Fruit fly (Drosophila melanogaster) whole organism, embryonic: Measurements from ENCODE around the gene Zpr1.

Experiments
- Antp ChIP-seq: fragments of 200-800 bp; sonication (Bioruptor generic); optimal IDR thresholded peaks from 3 replicates; lab custom pipeline; 2016; ENCODE audit warnings: missing biosample characterization, missing genetic modification characterization
- Asciz ChIP-seq: fragments of 200-800 bp; sonication (Bioruptor generic); optimal IDR thresholded peaks from 2 replicates; lab custom pipeline; 2017; ENCODE audit warnings: missing biosample characterization, mild to moderate bottlenecking, missing genetic modification characterization, missing genetic modification reagents
- BEAF-32 ChIP-seq: fragments of 200-800 bp; sonication (Bioruptor generic); optimal IDR thresholded peaks from 3 replicates; lab custom pipeline; 2017; ENCODE audit warnings: missing biosample characterization, missing genetic modification characterization, mild to moderate bottlenecking, moderate library complexity, missing genetic modification reagents
- Blimp-1 ChIP-seq: fragments of 200-800 bp; sonication (Bioruptor generic); optimal IDR thresholded peaks from 3 replicates; lab custom pipeline; 2018; ENCODE audit warnings: missing biosample characterization, missing genetic modification characterization, mild to moderate bottlenecking, moderate library complexity, missing genetic modification reagents
- CG10654 ChIP-seq: fragments of 200-800 bp; sonication (Bioruptor generic); optimal IDR thresholded peaks from 2 replicates; lab custom pipeline; 2016; ENCODE audit warnings: missing biosample characterization, missing genetic modification characterization
- CG11504 ChIP-seq: fragments of 200-800 bp; sonication (Bioruptor generic); optimal IDR thresholded peaks from 3 replicates; lab custom pipeline; 2019; ENCODE audit warnings: missing biosample characterization, mild to moderate bottlenecking, missing genetic modification characterization, moderate library complexity
- CG11723 ChIP-seq: fragments of 200-800 bp; sonication (Bioruptor generic); optimal IDR thresholded peaks from 2 replicates; lab custom pipeline; 2017; ENCODE audit warnings: missing biosample characterization, mild to moderate bottlenecking, missing genetic modification characterization
- CG13424 ChIP-seq: fragments of 200-800 bp; sonication (Bioruptor generic); optimal IDR thresholded peaks from 2 replicates; lab custom pipeline; 2019; ENCODE audit warnings: missing biosample characterization, mild to moderate bottlenecking, missing genetic modification characterization, moderate library complexity
- CG14050 ChIP-seq: fragments of 200-800 bp; sonication (Bioruptor generic); IDR thresholded peaks from 3 replicates; pipeline ENCODE4 v1.3.6; 2022; ENCODE audit warnings: missing biosample characterization, missing genetic modification characterization
- CG14710 ChIP-seq: fragments of 200-800 bp; sonication (Bioruptor generic); optimal IDR thresholded peaks from 3 replicates; lab custom pipeline; 2019; ENCODE audit warnings: missing biosample characterization, mild to moderate bottlenecking, missing genetic modification characterization, moderate library complexity
- CG14965 ChIP-seq: fragments of 200-800 bp; sonication (Bioruptor generic); optimal IDR thresholded peaks from 2 replicates; lab custom pipeline; 2016; ENCODE audit warnings: missing biosample characterization, missing genetic modification characterization, borderline replicate concordance
- CG1832 ChIP-seq: fragments of 200-800 bp; sonication (Bioruptor generic); optimal IDR thresholded peaks from 2 replicates; lab custom pipeline; 2017; ENCODE audit warnings: missing biosample characterization, mild to moderate bottlenecking, missing genetic modification characterization, inconsistent platforms
- CG31441 ChIP-seq: fragments of 200-800 bp; sonication (Bioruptor generic); IDR thresholded peaks from 2 replicates; pipeline ENCODE4 v1.3.6; 2022; ENCODE audit warnings: missing biosample characterization, missing genetic modification characterization
- CG3847 ChIP-seq: fragments of 200-800 bp; sonication (Bioruptor generic); IDR thresholded peaks from 2 replicates; pipeline ENCODE4 v1.3.6; 2022; ENCODE audit warnings: missing biosample characterization, missing genetic modification characterization
- CG4820 ChIP-seq: fragments of 200-800 bp; sonication (Bioruptor generic); optimal IDR thresholded peaks from 3 replicates; lab custom pipeline; 2016; ENCODE audit warnings: missing biosample characterization, missing genetic modification characterization
- CG6175 ChIP-seq: fragments of 200-800 bp; sonication (Bioruptor generic); IDR thresholded peaks from 3 replicates; pipeline ENCODE4 v1.3.6; 2022; ENCODE audit warnings: missing biosample characterization, missing genetic modification characterization
- CG6765 ChIP-seq: fragments of 200-800 bp; sonication (Bioruptor generic); optimal IDR thresholded peaks from 3 replicates; lab custom pipeline; 2017; ENCODE audit warnings: missing biosample characterization, mild to moderate bottlenecking, missing genetic modification characterization
- CG7745 ChIP-seq: fragments of 200-800 bp; sonication (Bioruptor generic); optimal IDR thresholded peaks from 2 replicates; lab custom pipeline; 2018; ENCODE audit warnings: missing biosample characterization, mild to moderate bottlenecking, missing genetic modification characterization, moderate library complexity
- CG7928 ChIP-seq: fragments of 200-800 bp; sonication (Bioruptor generic); optimal IDR thresholded peaks from 2 replicates; lab custom pipeline; 2017; ENCODE audit warnings: missing biosample characterization, mild to moderate bottlenecking, missing genetic modification characterization
- E2f1 ChIP-seq: fragments of 200-800 bp; sonication (Bioruptor generic); IDR thresholded peaks from 2 replicates; pipeline ENCODE4 v1.3.6; 2022; ENCODE audit warnings: missing biosample characterization, missing genetic modification characterization
- Elba2 ChIP-seq: fragments of 200-800 bp; sonication (Bioruptor generic); optimal IDR thresholded peaks from 3 replicates; lab custom pipeline; 2016; ENCODE audit warnings: missing biosample characterization, missing genetic modification characterization
- Ets97D ChIP-seq: fragments of 200-800 bp; sonication (Bioruptor generic); optimal IDR thresholded peaks from 3 replicates; lab custom pipeline; 2016; ENCODE audit warnings: missing biosample characterization, missing genetic modification characterization
- GATAe ChIP-seq: fragments of 200-800 bp; sonication (Bioruptor generic); conservative IDR thresholded peaks from 2 replicates; pipeline ENCODE4 v1.3.6; 2022; ENCODE audit warnings: missing biosample characterization, missing genetic modification characterization
- HLH54F ChIP-seq: fragments of 200-800 bp; sonication (Bioruptor generic); optimal IDR thresholded peaks from 3 replicates; lab custom pipeline; 2016; ENCODE audit warnings: missing biosample characterization, missing genetic modification characterization
- HLHmδ ChIP-seq: fragments of 200-800 bp; sonication (Bioruptor generic); optimal IDR thresholded peaks from 2 replicates; lab custom pipeline; 2018; ENCODE audit warnings: missing biosample characterization, mild to moderate bottlenecking, missing genetic modification characterization, moderate library complexity
- Hand ChIP-seq: fragments of 200-800 bp; sonication (Bioruptor generic); optimal IDR thresholded peaks from 2 replicates; lab custom pipeline; 2017; ENCODE audit warnings: mild to moderate bottlenecking, missing biosample characterization, missing genetic modification reagents, missing genetic modification characterization
- PHDP ChIP-seq: fragments of 200-800 bp; sonication (Bioruptor generic); optimal IDR thresholded peaks from 3 replicates; lab custom pipeline; 2018; ENCODE audit warnings: missing biosample characterization, mild to moderate bottlenecking, missing genetic modification characterization, moderate library complexity
- Scr ChIP-seq: fragments of 200-800 bp; sonication (Bioruptor generic); IDR thresholded peaks from 2 replicates; pipeline ENCODE4 v1.3.6; 2022; ENCODE audit warnings: missing biosample characterization, missing genetic modification characterization; ENCODE audit not compliant: partially characterized antibody
- Sox102F ChIP-seq: fragments of 200-800 bp; sonication (Bioruptor generic); optimal IDR thresholded peaks from 2 replicates; lab custom pipeline; 2018; ENCODE audit warnings: missing biosample characterization, mild to moderate bottlenecking, missing genetic modification characterization, moderate library complexity
- Tbp ChIP-seq: fragments of >200 bp; optimal IDR thresholded peaks from 2 replicates; lab custom pipeline; 2018; ENCODE audit warnings: missing biosample characterization, missing genetic modification characterization
- ara ChIP-seq: fragments of 200-800 bp; sonication (Bioruptor generic); IDR thresholded peaks from 2 replicates; pipeline ENCODE4 v1.3.6; 2022; ENCODE audit warnings: missing biosample characterization, missing genetic modification characterization
- bsh ChIP-seq, 2 experiments: fragments of 200-800 bp; sonication (Bioruptor generic); optimal IDR thresholded peaks; 2 replicates each; lab custom pipeline; 2017 to 2018; ENCODE audit warnings: mild to moderate bottlenecking in 2 of 2, missing biosample characterization in 2 of 2, missing genetic modification characterization in 2 of 2, moderate library complexity in 1 of 2
- corto ChIP-seq: fragments of 200-800 bp; sonication (Bioruptor generic); optimal IDR thresholded peaks from 2 replicates; lab custom pipeline; 2016; ENCODE audit warnings: missing biosample characterization, mild to moderate bottlenecking, missing genetic modification characterization, moderate library complexity
- ftz-f1 ChIP-seq: fragments of 200-800 bp; sonication (Bioruptor generic); optimal IDR thresholded peaks from 2 replicates; lab custom pipeline; 2016; ENCODE audit warnings: missing biosample characterization, missing genetic modification characterization
- hth ChIP-seq: fragments of >200 bp; optimal IDR thresholded peaks from 2 replicates; lab custom pipeline; 2017; ENCODE audit warnings: inconsistent platforms
- kah ChIP-seq: fragments of 200-800 bp; sonication (Bioruptor generic); optimal IDR thresholded peaks from 2 replicates; lab custom pipeline; 2018; ENCODE audit warnings: missing biosample characterization, mild to moderate bottlenecking, missing genetic modification characterization
- kni ChIP-seq: fragments of 200-800 bp; sonication (Bioruptor generic); optimal IDR thresholded peaks from 3 replicates; lab custom pipeline; 2017; ENCODE audit warnings: mild to moderate bottlenecking, missing biosample characterization, missing genetic modification reagents, missing genetic modification characterization
- lbe ChIP-seq: fragments of 200-800 bp; sonication (Bioruptor generic); optimal IDR thresholded peaks from 2 replicates; lab custom pipeline; 2016; ENCODE audit warnings: missing biosample characterization, mild to moderate bottlenecking, missing genetic modification characterization
- lilli ChIP-seq: fragments of 200-800 bp; sonication (Bioruptor generic); optimal IDR thresholded peaks from 3 replicates; lab custom pipeline; 2016; ENCODE audit warnings: missing biosample characterization, missing genetic modification characterization
- lmd ChIP-seq: fragments of 200-800 bp; sonication (Bioruptor generic); IDR thresholded peaks from 2 replicates; pipeline ENCODE4 v1.3.6; 2022; ENCODE audit warnings: missing biosample characterization, missing genetic modification characterization
- phol ChIP-seq: fragments of 200-800 bp; sonication (Bioruptor generic); optimal IDR thresholded peaks from 3 replicates; lab custom pipeline; 2018; ENCODE audit warnings: missing biosample characterization, mild to moderate bottlenecking, missing genetic modification characterization, moderate library complexity
- prd ChIP-seq, 3 experiments: fragments of >200 bp in 2 of 3; fragments of 200-800 bp in 1 of 3; sonication (Bioruptor generic) in 1 of 3; optimal IDR thresholded peaks in 2 of 3; IDR thresholded peaks in 1 of 3; 2 replicates in 2 of 3; 3 replicates in 1 of 3; pipeline versions ENCODE4 v1.3.6 to Lab custom; 2017 to 2022; ENCODE audit warnings: missing biosample characterization in 1 of 3, missing genetic modification characterization in 1 of 3
- schlank ChIP-seq: fragments of 200-800 bp; sonication (Bioruptor generic); optimal IDR thresholded peaks from 2 replicates; lab custom pipeline; 2018; ENCODE audit warnings: missing biosample characterization, mild to moderate bottlenecking, missing genetic modification characterization
- shn ChIP-seq: fragments of 200-800 bp; sonication (Bioruptor generic); optimal IDR thresholded peaks from 3 replicates; lab custom pipeline; 2016; ENCODE audit warnings: missing biosample characterization, missing genetic modification characterization
- sim ChIP-seq: fragments of 200-800 bp; sonication (Bioruptor generic); IDR thresholded peaks from 2 replicates; pipeline ENCODE4 v1.3.6; 2022; ENCODE audit warnings: missing biosample characterization, missing genetic modification characterization
- sisA ChIP-seq: fragments of 200-800 bp; sonication (Bioruptor generic); IDR thresholded peaks from 2 replicates; pipeline ENCODE4 v1.3.6; 2022; ENCODE audit warnings: missing biosample characterization, missing genetic modification characterization
- sug ChIP-seq: fragments of 200-800 bp; optimal IDR thresholded peaks from 2 replicates; lab custom pipeline; 2019; ENCODE audit warnings: missing biosample characterization, mild to moderate bottlenecking, missing genetic modification characterization, moderate library complexity

Zpr1 gene

dm6 chrX:9119671-9120364 is 42.1 kb downstream of the Zpr1 start (continued):
- TF ChIP-seq CG11504 (tag; lab: Kevin White, UChicago) (peak; percentile 67), Scr (GFP tag; lab: Robert Waterston, UW) (no peak), ftz-f1 (GFP tag; lab: Kevin White, UChicago) (no peak), CG14710 (tag; lab: Kevin White, UChicago) (peak; percentile 22), PHDP (peak; percentile 6), Antp (GFP tag; lab: Kevin White, UChicago) (no peak), CG13424 (peak; percentile 27), lmd (GFP tag; lab: Robert Waterston, UW) (peak; percentile 44), Sox102F (GFP tag; lab: Kevin White, UChicago) (no peak), CG6175 (GFP tag; lab: Robert Waterston, UW) (no peak), Asciz (GFP tag; lab: Kevin White, UChicago) (peak; percentile 19), Elba2 (GFP tag; lab: Kevin White, UChicago) (no peak)

- TF ChIP-seq sisA (GFP tag; lab: Robert Waterston, UW) (no peak), bsh (GFP tag; optimal IDR thresholded peaks at IDR 0.05; lab: Kevin White, UChicago) (peak; percentile 18 to 64), Ets97D (no peak), kah (peak; percentile 3), lmd (GFP tag; lab: Robert Waterston, UW) (peak; percentile 57), CG3847 (GFP tag; lab: Robert Waterston, UW) (no peak), CG14050 (GFP tag; lab: Robert Waterston, UW) (no peak), CG11723 (GFP tag; lab: Kevin White, UChicago) (no peak), shn (GFP tag; lab: Kevin White, UChicago) (no peak), CG1832 (GFP tag; lab: Kevin White, UChicago) (no peak), schlank (tag; lab: Kevin White, UChicago) (no peak), HLHmδ (GFP tag; lab: Kevin White, UChicago) (no peak), Tbp (GFP tag; lab: Kevin White, UChicago) (no peak), CG31441 (GFP tag; lab: Robert Waterston, UW) (no peak), Hand (GFP tag; lab: Kevin White, UChicago) (no peak), sim (GFP tag; lab: Robert Waterston, UW) (no peak), hth (lab: Kevin White, UChicago) (no peak), BEAF-32 (no peak), corto (GFP tag; lab: Kevin White, UChicago) (no peak), kni (GFP tag; lab: Kevin White, UChicago) (no peak), GATAe (no peak), lbe (GFP tag; lab: Kevin White, UChicago) (no peak), E2f1 (GFP tag; lab: Robert Waterston, UW) (no peak), CG6765 (GFP tag; lab: Kevin White, UChicago) (no peak), prd (optimal IDR thresholded peaks at IDR 0.05; lab: Kevin White, UChicago) (no peak), prd (GFP tag; IDR thresholded peaks at IDR 0.05; lab: Robert Waterston, UW) (peak; percentile 27; the same call in 2 of the 3 replicates), CG4820 (peak; percentile 36), Blimp-1 (GFP tag; lab: Kevin White, UChicago) (peak; percentile 65), CG7928 (no peak), sug (tag; lab: Kevin White, UChicago) (peak; percentile 12), CG10654 (no peak), ara (GFP tag; lab: Robert Waterston, UW) (no peak), CG14965 (GFP tag; lab: Kevin White, UChicago) (no peak), HLH54F (GFP tag; lab: Kevin White, UChicago) (no peak), CG7745 (tag; lab: Kevin White, UChicago) (no peak), lilli (peak; percentile 32), phol (tag; lab: Kevin White, UChicago) (peak; percentile 70)
These were observed 42.8 kb downstream of the Zpr1 start for dm6 chrX:9118961-9119633.
